Fruit fly (Drosophila melanogaster): ENCODE data around the gene CG17806.

The CG17806 gene

DNA sequence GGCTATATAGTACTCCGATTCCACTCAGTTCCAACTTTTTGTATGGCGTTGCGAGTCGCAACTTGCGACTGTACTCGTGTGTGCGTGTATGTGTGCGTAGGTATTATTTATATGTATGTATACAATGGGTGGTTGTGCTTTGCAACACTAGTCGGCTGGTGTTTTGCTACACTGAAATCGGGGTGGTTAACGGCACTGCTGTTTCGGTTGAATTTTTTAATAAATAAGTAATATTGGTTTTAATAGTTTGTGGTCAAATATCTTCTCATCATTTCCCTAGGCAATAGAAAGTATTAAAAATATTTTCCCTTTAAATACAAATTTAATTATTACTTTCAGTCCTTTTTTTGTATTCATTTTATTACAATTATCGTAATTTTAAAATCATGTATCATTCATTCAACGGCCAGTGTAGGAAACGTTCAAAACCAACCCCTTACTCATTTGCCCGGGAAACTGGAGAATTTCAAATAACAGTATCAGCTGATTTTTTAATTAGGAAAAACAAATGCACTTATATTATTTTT, 4.8 kb downstream of the CG17806 start, which contains the start of gene CG7379:
CG7379 (minus strand) TSS at position 94 of the 527 bp plus-strand sequence.
- TF ChIP-seq CG11560 (tag; IDR thresholded peaks at IDR 0.05) = peak; percentile 70; the same call in 2 of the 3 replicates
- peak; percentile 71 for TF ChIP-seq CG17829 (tag; optimal IDR thresholded peaks at IDR 0.05)
- peak; percentile 68 for TF ChIP-seq gem (tag; optimal IDR thresholded peaks at IDR 0.05)
- no peak for TF ChIP-seq esg (GFP tag; conservative IDR thresholded peaks at IDR 0.05)
- no peak for TF ChIP-seq sc (optimal IDR thresholded peaks at IDR 0.05)
- peak; percentile 46 for TF ChIP-seq sc (GFP tag; optimal IDR thresholded peaks at IDR 0.05)
- TF ChIP-seq CG14441 (GFP tag; IDR thresholded peaks at IDR 0.05) = peak; percentile 64
- peak; percentile 22 for TF ChIP-seq gfzf (GFP tag; optimal IDR thresholded peaks at IDR 0.05)
- TF ChIP-seq CG16779 (GFP tag; IDR thresholded peaks at IDR 0.05) = peak; percentile 87
- TF ChIP-seq CG7786 (GFP tag; optimal IDR thresholded peaks at IDR 0.05) = peak; percentile 86
- TF ChIP-seq Rfx (GFP tag; IDR thresholded peaks at IDR 0.05) = peak; percentile 95
- no peak for TF ChIP-seq stc (GFP tag; IDR thresholded peaks at IDR 0.05)
- TF ChIP-seq Hmr (GFP tag; optimal IDR thresholded peaks at IDR 0.05) = peak; percentile 91
- TF ChIP-seq lov (optimal IDR thresholded peaks at IDR 0.05) = no peak
- TF ChIP-seq lov (GFP tag; IDR thresholded peaks at IDR 0.05) = peak; percentile 43; the same call in 1 of the 3 replicates
- TF ChIP-seq CG11398 (GFP tag; optimal IDR thresholded peaks at IDR 0.05) = peak; percentile 62
- TF ChIP-seq H15 (GFP tag; IDR thresholded peaks at IDR 0.05) = peak; percentile 72; the same call in 2 of the 3 replicates
- peak; percentile 79 for TF ChIP-seq nom (GFP tag; optimal IDR thresholded peaks at IDR 0.05)
- peak; percentile 75 for TF ChIP-seq CG11504 (tag; optimal IDR thresholded peaks at IDR 0.05)
- TF ChIP-seq CG13123 (GFP tag; optimal IDR thresholded peaks at IDR 0.05) = peak; percentile 51
- peak; percentile 22 for TF ChIP-seq Nf-YB (GFP tag; optimal IDR thresholded peaks at IDR 0.05)
- peak; percentile 88 for TF ChIP-seq CG4820 (GFP tag; optimal IDR thresholded peaks at IDR 0.05)
- TF ChIP-seq CG12104 (GFP tag; optimal IDR thresholded peaks at IDR 0.05) = peak; percentile 77
- TF ChIP-seq Awh (GFP tag; IDR thresholded peaks at IDR 0.05) = 0 out of 2 replicates have a peak, but pooled peaks have one; percentile 11
- peak; percentile 40; the same call in 1 of the 3 replicates for TF ChIP-seq croc (GFP tag; conservative IDR thresholded peaks at IDR 0.05)
- TF ChIP-seq Scr (GFP tag; IDR thresholded peaks at IDR 0.05; ENCODE audit: partially characterized antibody) = 0 out of 2 replicates have a peak, but pooled peaks have one; percentile 11
- peak; percentile 14 for TF ChIP-seq CG12236 (GFP tag; optimal IDR thresholded peaks at IDR 0.05)
- TF ChIP-seq CG34422 (GFP tag; IDR thresholded peaks at IDR 0.05) = peak; percentile 78; the same call in 1 of the 3 replicates
- TF ChIP-seq CG2712 (tag; optimal IDR thresholded peaks at IDR 0.05) = peak; percentile 75
- peak; percentile 58 for TF ChIP-seq CG3065 (GFP tag; optimal IDR thresholded peaks at IDR 0.05)
- TF ChIP-seq hbn (GFP tag; IDR thresholded peaks at IDR 0.05; ENCODE audit: partially characterized antibody) = no peak
- TF ChIP-seq toy (GFP tag; IDR thresholded peaks at IDR 0.05) = no peak
- TF ChIP-seq ems (GFP tag; optimal IDR thresholded peaks at IDR 0.05) = peak; percentile 81
- TF ChIP-seq stwl (tag; optimal IDR thresholded peaks at IDR 0.05) = peak; percentile 71
- peak; percentile 6 for TF ChIP-seq CG15479 (GFP tag; optimal IDR thresholded peaks at IDR 0.05)
- TF ChIP-seq CG31224 (GFP tag; IDR thresholded peaks at IDR 0.05) = peak; percentile 67
- no peak for TF ChIP-seq mld (GFP tag; IDR thresholded peaks at IDR 0.05; ENCODE audit: partially characterized antibody)
- peak; percentile 92 for TF ChIP-seq CG11247 (GFP tag; IDR thresholded peaks at IDR 0.05)
- peak; percentile 49 for TF ChIP-seq CG9797 (GFP tag; optimal IDR thresholded peaks at IDR 0.05)
- no peak for TF ChIP-seq nau (GFP tag; optimal IDR thresholded peaks at IDR 0.05)
- no peak for TF ChIP-seq abd-A (tag; optimal IDR thresholded peaks at IDR 0.05)
- TF ChIP-seq Stat92E (GFP tag; optimal IDR thresholded peaks at IDR 0.05) = no peak
- no peak for TF ChIP-seq CG17568 (GFP tag; optimal IDR thresholded peaks at IDR 0.05)
- peak; percentile 55 for TF ChIP-seq Sry-δ (GFP tag; optimal IDR thresholded peaks at IDR 0.05)
- TF ChIP-seq CG10267 (tag; optimal IDR thresholded peaks at IDR 0.05) = peak; percentile 100
- TF ChIP-seq CG4730 (GFP tag; IDR thresholded peaks at IDR 0.05) = peak; percentile 62
- peak; percentile 77 for TF ChIP-seq CG16863 (GFP tag; optimal IDR thresholded peaks at IDR 0.05)
- TF ChIP-seq ind (GFP tag; optimal IDR thresholded peaks at IDR 0.05) = peak; percentile 91
- peak; percentile 70 for TF ChIP-seq CG30020 (tag; optimal IDR thresholded peaks at IDR 0.05)
- TF ChIP-seq CG10654 (GFP tag; optimal IDR thresholded peaks at IDR 0.05) = peak; percentile 82
